Worm (Caenorhabditis elegans) whole organism, L1 larva: ENCODE data around the gene srh-222.

Experiments
- ama-1 ChIP-seq: fragments of 150-350 bp; optimal IDR thresholded peaks from 2 replicates; lab custom pipeline; 2014
- blmp-1 ChIP-seq: fragments of 150-350 bp; optimal IDR thresholded peaks from 2 replicates; lab custom pipeline; 2014; ENCODE audit warnings: missing biosample characterization, missing genetic modification characterization
- lin-13 ChIP-seq: fragments of 150-350 bp; optimal IDR thresholded peaks from 2 replicates; lab custom pipeline; 2014; ENCODE audit warnings: missing biosample characterization, missing genetic modification reagents, missing genetic modification characterization
- lin-35 ChIP-seq, 2 experiments: fragments of 150-350 bp; optimal IDR thresholded peaks; 2 replicates each; lab custom pipeline; 2014; ENCODE audit warnings: missing biosample characterization in 2 of 2, missing genetic modification characterization in 2 of 2, missing genetic modification reagents in 2 of 2
- lin-39 ChIP-seq: fragments of 150-350 bp; optimal IDR thresholded peaks from 2 replicates; lab custom pipeline; 2014; ENCODE audit warnings: missing biosample characterization, missing genetic modification reagents, missing genetic modification characterization
- nhr-76 ChIP-seq: sonication (generic microtip); optimal IDR thresholded peaks from 2 replicates; lab custom pipeline; 2017; ENCODE audit warnings: missing biosample characterization, missing genetic modification characterization
- nhr-77 ChIP-seq: fragments of 150-350 bp; optimal IDR thresholded peaks from 2 replicates; lab custom pipeline; 2014; ENCODE audit warnings: missing biosample characterization, missing genetic modification characterization

DNA sequence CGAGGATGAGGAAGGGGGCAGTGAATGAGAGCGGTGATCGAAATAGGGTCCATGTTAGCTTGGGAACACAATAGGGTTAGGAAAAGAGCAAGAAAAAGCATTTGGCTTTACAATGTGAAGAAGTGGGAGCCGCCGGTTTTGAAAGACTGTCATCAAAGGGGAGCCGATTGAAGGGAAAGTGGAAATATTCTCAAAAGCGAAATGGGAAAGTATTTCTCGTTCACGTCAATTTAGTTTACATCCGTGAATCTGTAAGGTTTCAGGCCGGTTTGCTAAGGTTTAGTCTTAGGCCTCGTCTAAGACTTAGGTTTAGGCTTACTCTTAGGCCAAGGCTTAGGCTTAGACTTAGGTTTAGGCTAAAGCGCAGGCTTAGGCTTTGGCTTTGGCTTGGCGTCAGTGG is 15.8 kb downstream of the srh-222 start, which contains the start of gene F47C12.7:
- TF ChIP-seq lin-39 (tag; lab: Kevin White, UChicago) (no peak), lin-35 (GFP tag; optimal IDR thresholded peaks at IDR 0.05; lab: Kevin White, UChicago) (no peak), nhr-77 (tag; lab: Kevin White, UChicago) (no peak), ama-1 (lab: Kevin White, UChicago) (no peak), lin-13 (no peak), nhr-76 (tag; lab: Kevin White, UChicago) (no peak), blmp-1 (no peak)
